Worm (Caenorhabditis elegans): ENCODE data around the gene D2096.13.
"Not testable (repeated sequence)": the region's sequence is repeated elsewhere in the genome, so short reads cannot be mapped to it uniquely, and the experiment has no call there.

Gene D2096.13

ce11 chrIV:8359716-8360407 lies 1.5 kb upstream of the D2096.13 start, which contains the start of gene D2096.5:
D2096.5 (minus strand) TSS chrIV:8359766.
- TF ChIP-seq ref-1 (GFP tag; conservative IDR thresholded peaks at IDR 0.05) (no peak), tab-1 (GFP tag; IDR thresholded peaks at IDR 0.05) (no peak), flt-1 (GFP tag; IDR thresholded peaks at IDR 0.05) (no peak), cog-1 (tag; optimal IDR thresholded peaks at IDR 0.05) (no peak), ztf-23 (GFP tag; IDR thresholded peaks at IDR 0.05) (no peak), klf-2 (GFP tag; conservative IDR thresholded peaks at IDR 0.05) (no peak), med-1 (GFP tag; optimal IDR thresholded peaks at IDR 0.05; ENCODE audit: insufficient read depth) (no peak), ztf-29 (GFP tag; IDR thresholded peaks at IDR 0.05) (no peak), T22C8.4 (GFP tag; IDR thresholded peaks at IDR 0.05) (no peak)

- TF ChIP-seq tab-1 (GFP tag; IDR thresholded peaks at IDR 0.05) (no peak), flt-1 (GFP tag; IDR thresholded peaks at IDR 0.05) (no peak), ztf-29 (GFP tag; IDR thresholded peaks at IDR 0.05) (no peak), cog-1 (tag; optimal IDR thresholded peaks at IDR 0.05) (no peak), med-1 (GFP tag; optimal IDR thresholded peaks at IDR 0.05; ENCODE audit: insufficient read depth) (no peak), ztf-23 (GFP tag; IDR thresholded peaks at IDR 0.05) (no peak), T22C8.4 (GFP tag; IDR thresholded peaks at IDR 0.05) (no peak), ref-1 (GFP tag; conservative IDR thresholded peaks at IDR 0.05) (no peak), klf-2 (GFP tag; conservative IDR thresholded peaks at IDR 0.05) (no peak)
Measured at ce11 chrIV:8357299-8357698, 1.1 kb downstream of the D2096.13 start.

ce11 chrIV:8355592-8355991 lies 2.8 kb downstream of the D2096.13 start, which contains the start of the genes F17E9.2 and col-116:
F17E9.2 (plus strand) TSS chrIV:8355892.
col-116 (plus strand) TSS chrIV:8355906.
- no peak for TF ChIP-seq cog-1 (tag; optimal IDR thresholded peaks at IDR 0.05)
- TF ChIP-seq ref-1 (GFP tag; conservative IDR thresholded peaks at IDR 0.05) = no peak
- no peak for TF ChIP-seq ztf-29 (GFP tag; IDR thresholded peaks at IDR 0.05)
- no peak for TF ChIP-seq med-1 (GFP tag; optimal IDR thresholded peaks at IDR 0.05; ENCODE audit: insufficient read depth)
- no peak for TF ChIP-seq T22C8.4 (GFP tag; IDR thresholded peaks at IDR 0.05)
- no peak for TF ChIP-seq ztf-23 (GFP tag; IDR thresholded peaks at IDR 0.05)
- TF ChIP-seq klf-2 (GFP tag; conservative IDR thresholded peaks at IDR 0.05) = no peak
- TF ChIP-seq tab-1 (GFP tag; IDR thresholded peaks at IDR 0.05) = no peak
- TF ChIP-seq flt-1 (GFP tag; IDR thresholded peaks at IDR 0.05) = no peak

- no peak for TF ChIP-seq med-1 (GFP tag; optimal IDR thresholded peaks at IDR 0.05; ENCODE audit: insufficient read depth)
- no peak for TF ChIP-seq tab-1 (GFP tag; IDR thresholded peaks at IDR 0.05)
- TF ChIP-seq ztf-23 (GFP tag; IDR thresholded peaks at IDR 0.05) = no peak
- TF ChIP-seq ztf-29 (GFP tag; IDR thresholded peaks at IDR 0.05) = no peak
- no peak for TF ChIP-seq ref-1 (GFP tag; conservative IDR thresholded peaks at IDR 0.05)
- no peak for TF ChIP-seq T22C8.4 (GFP tag; IDR thresholded peaks at IDR 0.05)
- TF ChIP-seq flt-1 (GFP tag; IDR thresholded peaks at IDR 0.05) = no peak
- no peak for TF ChIP-seq klf-2 (GFP tag; conservative IDR thresholded peaks at IDR 0.05)
- TF ChIP-seq cog-1 (tag; optimal IDR thresholded peaks at IDR 0.05) = no peak
Measured at ce11 chrIV:8354572-8354971, 3.8 kb downstream of the D2096.13 start, which contains the start of gene F17E9.3. F17E9.3 (plus strand) TSS chrIV:8354872.

ce11 chrIV:8352036-8352435 lies 6.4 kb downstream of the D2096.13 start, which contains the start of gene F17E9.16:
F17E9.16 (plus strand) TSS chrIV:8352336.
- not testable (repeated sequence) for TF ChIP-seq T22C8.4, tab-1, ztf-23 (GFP tag; IDR thresholded peaks at IDR 0.05)

- TF ChIP-seq ref-1 (GFP tag; conservative IDR thresholded peaks at IDR 0.05) = no peak
- no peak for TF ChIP-seq flt-1 (GFP tag; IDR thresholded peaks at IDR 0.05)
- no peak for TF ChIP-seq klf-2 (GFP tag; conservative IDR thresholded peaks at IDR 0.05)
- TF ChIP-seq med-1 (GFP tag; optimal IDR thresholded peaks at IDR 0.05; ENCODE audit: insufficient read depth) = no peak
- no peak for TF ChIP-seq ztf-23 (GFP tag; IDR thresholded peaks at IDR 0.05)
- no peak for TF ChIP-seq tab-1 (GFP tag; IDR thresholded peaks at IDR 0.05)
- TF ChIP-seq cog-1 (tag; optimal IDR thresholded peaks at IDR 0.05) = no peak
Measured at ce11 chrIV:8348073-8348472, 10.3 kb downstream of the D2096.13 start, which contains the start of gene F17E9.4. F17E9.4 (plus strand) TSS chrIV:8348373.

- TF ChIP-seq tab-1 (GFP tag; IDR thresholded peaks at IDR 0.05) = no peak
Measured at ce11 chrIV:8347051-8347450, 11.3 kb downstream of the D2096.13 start, which contains the start of the genes F17E9.18 and F17E9.15. F17E9.18 (minus strand) TSS chrIV:8347151. F17E9.15 (plus strand) TSS chrIV:8347418.

- no peak for TF ChIP-seq klf-2 (GFP tag; conservative IDR thresholded peaks at IDR 0.05)
- TF ChIP-seq T22C8.4 (GFP tag; IDR thresholded peaks at IDR 0.05) = no peak
Measured at ce11 chrIV:8345518-8345917, 12.9 kb downstream of the D2096.13 start, which contains the start of gene F17E9.5. F17E9.5 (plus strand) TSS chrIV:8345818.

ce11 chrIV:8342385-8342784 lies 16.0 kb downstream of the D2096.13 start, which contains the start of gene lgc-5:
lgc-5 (plus strand) TSS chrIV:8342685.
- no peak for TF ChIP-seq med-1 (GFP tag; optimal IDR thresholded peaks at IDR 0.05; ENCODE audit: insufficient read depth)
- no peak for TF ChIP-seq klf-2 (GFP tag; conservative IDR thresholded peaks at IDR 0.05)
- TF ChIP-seq cog-1 (tag; optimal IDR thresholded peaks at IDR 0.05) = no peak
- no peak for TF ChIP-seq tab-1 (GFP tag; IDR thresholded peaks at IDR 0.05)
- no peak for TF ChIP-seq ztf-29 (GFP tag; IDR thresholded peaks at IDR 0.05)
- TF ChIP-seq ztf-23 (GFP tag; IDR thresholded peaks at IDR 0.05) = no peak
- TF ChIP-seq flt-1 (GFP tag; IDR thresholded peaks at IDR 0.05) = no peak
- TF ChIP-seq T22C8.4 (GFP tag; IDR thresholded peaks at IDR 0.05) = no peak

ce11 chrIV:8339636-8340035 lies 18.8 kb downstream of the D2096.13 start, which contains the start of gene lgc-6:
lgc-6 (plus strand) TSS chrIV:8339936.
- no peak for TF ChIP-seq T22C8.4 (GFP tag; IDR thresholded peaks at IDR 0.05)
- TF ChIP-seq cog-1 (tag; optimal IDR thresholded peaks at IDR 0.05) = no peak
- no peak for TF ChIP-seq ref-1 (GFP tag; conservative IDR thresholded peaks at IDR 0.05)
- no peak for TF ChIP-seq ztf-23 (GFP tag; IDR thresholded peaks at IDR 0.05)
- no peak for TF ChIP-seq klf-2 (GFP tag; conservative IDR thresholded peaks at IDR 0.05)
- no peak for TF ChIP-seq ztf-29 (GFP tag; IDR thresholded peaks at IDR 0.05)
- no peak for TF ChIP-seq med-1 (GFP tag; optimal IDR thresholded peaks at IDR 0.05; ENCODE audit: insufficient read depth)
- TF ChIP-seq flt-1 (GFP tag; IDR thresholded peaks at IDR 0.05) = no peak
- no peak for TF ChIP-seq tab-1 (GFP tag; IDR thresholded peaks at IDR 0.05)

Data from whole organism, midembryonic.